Fruit fly (Drosophila melanogaster) whole organism, prepupa: ENCODE results near the gene U2af50.
A peak's percentile ranks its signal among the peaks of the same experiment; 100 is the strongest.

Experiments used
- Blimp-1 ChIP-seq: fragments of 200-800 bp; sonication (Bioruptor generic); optimal IDR thresholded peaks from 3 replicates; lab custom pipeline; 2017; ENCODE audit warnings: missing biosample characterization, missing genetic modification characterization, mild to moderate bottlenecking, moderate library complexity, missing genetic modification reagents
- CG10631 ChIP-seq: fragments of 200-800 bp; sonication (Bioruptor generic); optimal IDR thresholded peaks from 2 replicates; lab custom pipeline; 2016; ENCODE audit warnings: missing biosample characterization, missing genetic modification characterization
- CG10669 ChIP-seq: fragments of 200-800 bp; sonication (Bioruptor generic); optimal IDR thresholded peaks from 3 replicates; lab custom pipeline; 2018; ENCODE audit warnings: missing biosample characterization, mild to moderate bottlenecking, missing genetic modification characterization, moderate library complexity
- CG11294 ChIP-seq: fragments of 200-800 bp; sonication (Bioruptor generic); IDR thresholded peaks from 2 replicates; pipeline ENCODE4 v1.3.6; 2022; ENCODE audit warnings: missing biosample characterization, missing genetic modification characterization
- CG11902 ChIP-seq: fragments of 200-800 bp; sonication (Bioruptor generic); optimal IDR thresholded peaks from 3 replicates; lab custom pipeline; 2016; ENCODE audit warnings: missing biosample characterization, missing genetic modification characterization
- CG15336 ChIP-seq: fragments of 200-800 bp; sonication (Bioruptor generic); IDR thresholded peaks from 2 replicates; pipeline ENCODE4 v1.3.6; 2022; ENCODE audit warnings: missing biosample characterization, missing genetic modification characterization
- CG1621 ChIP-seq: fragments of 200-800 bp; sonication (Bioruptor generic); optimal IDR thresholded peaks from 3 replicates; lab custom pipeline; 2018; ENCODE audit warnings: missing biosample characterization, mild to moderate bottlenecking, missing genetic modification characterization
- CG16779 ChIP-seq: fragments of 200-800 bp; sonication (Bioruptor generic); optimal IDR thresholded peaks from 3 replicates; lab custom pipeline; 2017; ENCODE audit warnings: missing biosample characterization, mild to moderate bottlenecking, missing genetic modification characterization
- CG3032 ChIP-seq: fragments of 200-800 bp; optimal IDR thresholded peaks from 2 replicates; lab custom pipeline; 2019; ENCODE audit warnings: missing biosample characterization, mild to moderate bottlenecking, missing genetic modification characterization, moderate library complexity
- CG31627 ChIP-seq: fragments of 200-800 bp; sonication (Bioruptor generic); optimal IDR thresholded peaks from 3 replicates; lab custom pipeline; 2016; ENCODE audit warnings: missing biosample characterization, missing genetic modification characterization
- CG32006 ChIP-seq: fragments of 200-800 bp; sonication (Bioruptor generic); optimal IDR thresholded peaks from 3 replicates; lab custom pipeline; 2017; ENCODE audit warnings: missing biosample characterization, mild to moderate bottlenecking, missing genetic modification characterization
- CG34406 ChIP-seq: fragments of 200-800 bp; sonication (Bioruptor generic); optimal IDR thresholded peaks from 3 replicates; lab custom pipeline; 2016; ENCODE audit warnings: missing biosample characterization, missing genetic modification characterization
- CG3919 ChIP-seq: fragments of 200-800 bp; sonication (Bioruptor generic); optimal IDR thresholded peaks from 3 replicates; lab custom pipeline; 2016; ENCODE audit warnings: missing biosample characterization, missing genetic modification characterization
- CG4318 ChIP-seq: fragments of 200-800 bp; sonication (Bioruptor generic); optimal IDR thresholded peaks from 3 replicates; lab custom pipeline; 2017; ENCODE audit warnings: missing biosample characterization, mild to moderate bottlenecking, missing genetic modification characterization
- CG6163 ChIP-seq: fragments of 200-800 bp; sonication (Bioruptor generic); IDR thresholded peaks from 3 replicates; pipeline ENCODE4 v1.3.6; 2022; ENCODE audit warnings: missing biosample characterization, missing genetic modification characterization
- CG6276 ChIP-seq: fragments of 200-800 bp; sonication (Bioruptor generic); optimal IDR thresholded peaks from 2 replicates; lab custom pipeline; 2017; ENCODE audit warnings: missing biosample characterization, mild to moderate bottlenecking, missing genetic modification characterization
- CG6808 ChIP-seq: fragments of 200-800 bp; sonication (Bioruptor generic); optimal IDR thresholded peaks from 3 replicates; lab custom pipeline; 2017; ENCODE audit warnings: missing biosample characterization, missing genetic modification characterization, mild to moderate bottlenecking, moderate library complexity, missing genetic modification reagents
- CG6854 ChIP-seq: fragments of 200-800 bp; sonication (Bioruptor generic); optimal IDR thresholded peaks from 2 replicates; lab custom pipeline; 2017; ENCODE audit warnings: missing biosample characterization, mild to moderate bottlenecking, missing genetic modification characterization
- CG7368 ChIP-seq: fragments of 200-800 bp; sonication (Bioruptor generic); optimal IDR thresholded peaks from 3 replicates; lab custom pipeline; 2016; ENCODE audit warnings: missing biosample characterization, missing genetic modification characterization
- CG8119 ChIP-seq: fragments of 200-800 bp; sonication (Bioruptor generic); IDR thresholded peaks from 3 replicates; pipeline ENCODE4 v1.3.6; 2022; ENCODE audit warnings: missing biosample characterization, missing genetic modification characterization
- CG8319 ChIP-seq: fragments of 200-800 bp; sonication (Bioruptor generic); optimal IDR thresholded peaks from 3 replicates; lab custom pipeline; 2016; ENCODE audit warnings: missing biosample characterization, missing genetic modification characterization
- CG8632 ChIP-seq: fragments of 200-800 bp; sonication (Bioruptor generic); optimal IDR thresholded peaks from 3 replicates; lab custom pipeline; 2016; ENCODE audit warnings: missing biosample characterization, missing genetic modification characterization
- CG9139 ChIP-seq: fragments of 200-800 bp; sonication (Bioruptor generic); optimal IDR thresholded peaks from 3 replicates; lab custom pipeline; 2017; ENCODE audit warnings: missing biosample characterization, mild to moderate bottlenecking, missing genetic modification characterization
- Eip75B ChIP-seq: fragments of 200-800 bp; sonication (Bioruptor generic); optimal IDR thresholded peaks from 3 replicates; lab custom pipeline; 2016; ENCODE audit warnings: missing biosample characterization, missing genetic modification characterization
- Eip78C ChIP-seq: fragments of 200-800 bp; sonication (Bioruptor generic); peaks from one replicate; lab custom pipeline; 2016; ENCODE audit warnings: missing biosample characterization, missing genetic modification characterization
- Eip93F ChIP-seq: fragments of 200-800 bp; sonication (Bioruptor generic); optimal IDR thresholded peaks from 2 replicates; lab custom pipeline; 2016; ENCODE audit warnings: missing biosample characterization, mild to moderate bottlenecking, missing genetic modification characterization
- Ets21C ChIP-seq: fragments of 200-800 bp; sonication (Bioruptor generic); optimal IDR thresholded peaks from 3 replicates; lab custom pipeline; 2016; ENCODE audit warnings: missing biosample characterization, missing genetic modification characterization
- Hr38 ChIP-seq: sonication (Bioruptor generic); optimal IDR thresholded peaks from 2 replicates; lab custom pipeline; 2016; ENCODE audit warnings: missing biosample characterization, missing genetic modification characterization
- Hr39 ChIP-seq: fragments of 200-800 bp; sonication (Bioruptor generic); optimal IDR thresholded peaks from 2 replicates; lab custom pipeline; 2016; ENCODE audit warnings: missing biosample characterization, missing genetic modification characterization
- Hr4 ChIP-seq: fragments of 200-800 bp; sonication (Bioruptor generic); optimal IDR thresholded peaks from 3 replicates; lab custom pipeline; 2016; ENCODE audit warnings: missing biosample characterization, missing genetic modification characterization
- Lpt ChIP-seq: fragments of 200-800 bp; sonication (Bioruptor generic); optimal IDR thresholded peaks from 3 replicates; lab custom pipeline; 2016; ENCODE audit warnings: missing biosample characterization, missing genetic modification characterization
- Met ChIP-seq: fragments of 200-800 bp; sonication (Bioruptor generic); optimal IDR thresholded peaks from 3 replicates; lab custom pipeline; 2016; ENCODE audit warnings: missing biosample characterization, missing genetic modification characterization
- OdsH ChIP-seq: fragments of 200-800 bp; sonication (Bioruptor generic); optimal IDR thresholded peaks from 3 replicates; lab custom pipeline; 2016; ENCODE audit warnings: missing biosample characterization, missing genetic modification characterization
- Sox102F ChIP-seq: fragments of 200-800 bp; sonication (Bioruptor generic); optimal IDR thresholded peaks from 2 replicates; lab custom pipeline; 2016; ENCODE audit warnings: missing biosample characterization, mild to moderate bottlenecking, missing genetic modification characterization
- Sox14 ChIP-seq: fragments of 200-800 bp; sonication (Bioruptor generic); optimal IDR thresholded peaks from 3 replicates; lab custom pipeline; 2016; ENCODE audit warnings: missing biosample characterization, missing genetic modification characterization
- acj6 ChIP-seq: fragments of 200-800 bp; sonication (Bioruptor generic); optimal IDR thresholded peaks from 3 replicates; lab custom pipeline; 2016; ENCODE audit warnings: missing biosample characterization, missing genetic modification characterization
- cyc ChIP-seq: fragments of 200-800 bp; sonication (Bioruptor generic); optimal IDR thresholded peaks from 3 replicates; lab custom pipeline; 2016; ENCODE audit warnings: missing biosample characterization, missing genetic modification characterization
- dac ChIP-seq: fragments of 200-800 bp; sonication (Bioruptor generic); optimal IDR thresholded peaks from 2 replicates; lab custom pipeline; 2017; ENCODE audit warnings: missing biosample characterization, mild to moderate bottlenecking, missing genetic modification characterization
- dsx ChIP-seq: fragments of 200-800 bp; optimal IDR thresholded peaks from 3 replicates; lab custom pipeline; 2019; ENCODE audit warnings: missing biosample characterization, mild to moderate bottlenecking, missing genetic modification characterization, moderate library complexity; ENCODE audit not compliant: poor library complexity, severe bottlenecking
- eg ChIP-seq: fragments of 200-800 bp; sonication (Bioruptor generic); IDR thresholded peaks from 3 replicates; pipeline ENCODE4 v1.3.6; 2022; ENCODE audit warnings: missing biosample characterization, missing genetic modification characterization
- esn ChIP-seq: fragments of 200-800 bp; sonication (Bioruptor generic); optimal IDR thresholded peaks from 2 replicates; lab custom pipeline; 2016; ENCODE audit warnings: missing biosample characterization, mild to moderate bottlenecking, missing genetic modification characterization, moderate library complexity
- fd59A ChIP-seq: fragments of 200-800 bp; sonication (Bioruptor generic); optimal IDR thresholded peaks from 2 replicates; lab custom pipeline; 2017; ENCODE audit warnings: missing biosample characterization, mild to moderate bottlenecking, missing genetic modification characterization, missing genetic modification reagents
- fd85E ChIP-seq: fragments of 200-800 bp; sonication (Bioruptor generic); optimal IDR thresholded peaks from 3 replicates; lab custom pipeline; 2016; ENCODE audit warnings: missing biosample characterization, missing genetic modification characterization
- fkh ChIP-seq: fragments of 200-800 bp; sonication (Bioruptor generic); optimal IDR thresholded peaks from 3 replicates; lab custom pipeline; 2017; ENCODE audit warnings: missing biosample characterization, mild to moderate bottlenecking, missing genetic modification characterization, moderate library complexity
- lz ChIP-seq: fragments of 200-800 bp; sonication (Bioruptor generic); optimal IDR thresholded peaks from 3 replicates; lab custom pipeline; 2016; ENCODE audit warnings: missing biosample characterization, missing genetic modification characterization
- net ChIP-seq: fragments of 200-800 bp; sonication (Bioruptor generic); optimal IDR thresholded peaks from 3 replicates; lab custom pipeline; 2016; ENCODE audit warnings: missing biosample characterization, missing genetic modification characterization
- pdm3 ChIP-seq: fragments of 200-800 bp; sonication (Bioruptor generic); optimal IDR thresholded peaks from 3 replicates; lab custom pipeline; 2016; ENCODE audit warnings: missing biosample characterization, missing genetic modification characterization
- spab ChIP-seq: fragments of 200-800 bp; sonication (Bioruptor generic); optimal IDR thresholded peaks from 2 replicates; lab custom pipeline; 2017; ENCODE audit warnings: missing biosample characterization, mild to moderate bottlenecking, missing genetic modification characterization, missing genetic modification reagents
- ss ChIP-seq, 2 experiments: fragments of 200-800 bp; sonication (Bioruptor generic); optimal IDR thresholded peaks; 2 replicates in 1 of 2; 3 replicates in 1 of 2; lab custom pipeline; 2017 to 2018; ENCODE audit warnings: mild to moderate bottlenecking in 2 of 2, missing biosample characterization in 2 of 2, missing genetic modification characterization in 2 of 2, moderate library complexity in 1 of 2
- topi ChIP-seq: fragments of 200-800 bp; sonication (Bioruptor generic); optimal IDR thresholded peaks from 3 replicates; lab custom pipeline; 2016; ENCODE audit warnings: missing biosample characterization, missing genetic modification characterization
- vri ChIP-seq: fragments of 200-800 bp; sonication (Bioruptor generic); optimal IDR thresholded peaks from 3 replicates; lab custom pipeline; 2016; ENCODE audit warnings: missing biosample characterization, mild to moderate bottlenecking, missing genetic modification characterization

Gene U2af50

dm6 chrX:16320197-16320921 is 38.5 kb downstream of the U2af50 start, which contains the start of gene Cyp1:
TSS of gene Cyp1 (minus strand) at chrX:16320370.
- no peak for TF ChIP-seq CG3032 (tag; lab: Kevin White, UChicago)
- no peak for TF ChIP-seq ss (GFP tag; optimal IDR thresholded peaks at IDR 0.05; lab: Kevin White, UChicago)
- peak; percentile 76 for TF ChIP-seq Eip78C (GFP tag; lab: Kevin White, UChicago)
- TF ChIP-seq CG32006: no peak
- TF ChIP-seq fkh: no peak
- TF ChIP-seq CG6276 (GFP tag; lab: Kevin White, UChicago): no peak
- TF ChIP-seq Ets21C (GFP tag; lab: Kevin White, UChicago): no peak
- TF ChIP-seq Sox102F (GFP tag; lab: Kevin White, UChicago): no peak
- TF ChIP-seq topi (GFP tag; lab: Kevin White, UChicago): peak; percentile 32
- peak; percentile 2 for TF ChIP-seq Lpt (GFP tag; lab: Kevin White, UChicago)
- TF ChIP-seq eg (GFP tag; lab: Robert Waterston, UW): no peak; the same call in 2 of the 3 replicates
- no peak for TF ChIP-seq Hr39 (GFP tag; lab: Kevin White, UChicago)
- no peak for TF ChIP-seq CG4318 (GFP tag; lab: Kevin White, UChicago)
- TF ChIP-seq fd59A: no peak
- TF ChIP-seq OdsH (GFP tag; lab: Kevin White, UChicago): no peak
- no peak for TF ChIP-seq net
- TF ChIP-seq acj6 (GFP tag; lab: Kevin White, UChicago): no peak
- TF ChIP-seq spab (GFP tag; lab: Kevin White, UChicago): no peak
- TF ChIP-seq Hr4 (GFP tag; lab: Kevin White, UChicago): no peak
- no peak for TF ChIP-seq fd85E (GFP tag; lab: Kevin White, UChicago)
- no peak for TF ChIP-seq CG7368 (GFP tag; lab: Kevin White, UChicago)
- TF ChIP-seq pdm3: no peak
- TF ChIP-seq dsx (GFP tag; lab: Kevin White, UChicago): no peak
- TF ChIP-seq lz (GFP tag; lab: Kevin White, UChicago): peak; percentile 43
- peak; percentile 12 for TF ChIP-seq CG6854 (GFP tag; lab: Kevin White, UChicago)
- TF ChIP-seq Eip93F: no peak
- TF ChIP-seq Met (GFP tag; lab: Kevin White, UChicago): no peak
- peak; percentile 64; the same call in 1 of the 3 replicates for TF ChIP-seq CG6163 (GFP tag; lab: Robert Waterston, UW)
- peak; percentile 13 for TF ChIP-seq CG11902 (GFP tag; lab: Kevin White, UChicago)
- no peak for TF ChIP-seq CG10669 (GFP tag; lab: Kevin White, UChicago)
- no peak for TF ChIP-seq CG31627
- peak; percentile 52 for TF ChIP-seq CG1621
- TF ChIP-seq Sox14 (GFP tag; lab: Kevin White, UChicago): peak; percentile 17
- no peak for TF ChIP-seq Eip75B (GFP tag; lab: Kevin White, UChicago)
- TF ChIP-seq CG8119 (GFP tag; lab: Robert Waterston, UW): no peak
- TF ChIP-seq vri: peak; percentile 88
- no peak for TF ChIP-seq CG3919
- TF ChIP-seq esn: no peak
- TF ChIP-seq dac (GFP tag; lab: Kevin White, UChicago): no peak
- TF ChIP-seq CG9139: no peak
- no peak for TF ChIP-seq CG8632
- peak; percentile 33 for TF ChIP-seq CG6808 (GFP tag; lab: Kevin White, UChicago)
- TF ChIP-seq Hr38 (GFP tag; lab: Kevin White, UChicago): no peak
- no peak for TF ChIP-seq CG10631 (GFP tag; lab: Kevin White, UChicago)
- TF ChIP-seq CG16779 (tag; lab: Kevin White, UChicago): no peak
- no peak for TF ChIP-seq CG34406 (GFP tag; lab: Kevin White, UChicago)
- peak; percentile 22; the same call in 1 of the 2 replicates for TF ChIP-seq CG11294
- no peak for TF ChIP-seq CG8319 (GFP tag; lab: Kevin White, UChicago)
- peak; percentile 16 for TF ChIP-seq CG15336 (GFP tag; lab: Robert Waterston, UW)
- peak; percentile 11 for TF ChIP-seq cyc (GFP tag; lab: Kevin White, UChicago)
- no peak for TF ChIP-seq Blimp-1 (GFP tag; lab: Kevin White, UChicago)
